Worm (Caenorhabditis elegans) whole organism, young adult: ENCODE measurements around the gene Y57G11C.1144.
A peak's percentile ranks its signal among the peaks of the same experiment; 100 is the strongest.

Experiments
- Y53G8AR.9 ChIP-seq: fragments of 200-800 bp; sonication (Bioruptor generic); conservative IDR thresholded peaks from 2 replicates; pipeline ENCODE4 v1.3.6; 2022; ENCODE audit warnings: missing genetic modification reagents, missing genetic modification characterization, missing compliant biosample characterization
- ama-1 ChIP-seq, 3 experiments: fragments of 150-350 bp in 1 of 3; sonication (generic microtip) in 2 of 3; optimal IDR thresholded peaks; 2 replicates each; lab custom pipeline; 2014 to 2018; ENCODE audit warnings: missing biosample characterization in 2 of 3, missing genetic modification characterization in 2 of 3, missing genetic modification reagents in 2 of 3
- attf-3 ChIP-seq: fragments of 200-800 bp; sonication (Bioruptor generic); conservative IDR thresholded peaks from 2 replicates; pipeline ENCODE4 v1.3.6; 2022; ENCODE audit warnings: missing genetic modification reagents, missing genetic modification characterization, missing compliant biosample characterization
- ceh-79 ChIP-seq: sonication (generic microtip); optimal IDR thresholded peaks from 2 replicates; lab custom pipeline; 2017; ENCODE audit warnings: mild to moderate bottlenecking, missing genetic modification characterization, missing compliant biosample characterization
- dpff-1 ChIP-seq: sonication (generic microtip); optimal IDR thresholded peaks from 2 replicates; lab custom pipeline; 2017; ENCODE audit warnings: mild to moderate bottlenecking, missing genetic modification characterization, missing compliant biosample characterization
- nfya-1 ChIP-seq: sonication (generic microtip); optimal IDR thresholded peaks from 2 replicates; lab custom pipeline; 2017; ENCODE audit warnings: antibody characterized with exemption, missing compliant biosample characterization, missing genetic modification characterization, borderline replicate concordance; ENCODE audit not compliant: insufficient read depth
- tbp1 ChIP-seq: fragments of 200-800 bp; sonication (Bioruptor generic); optimal IDR thresholded peaks from 2 replicates; lab custom pipeline; 2018; ENCODE audit warnings: mild to moderate bottlenecking, missing genetic modification characterization, missing compliant biosample characterization

ce11 chrIV:14956693-14957281, 19.7 kb downstream of the Y57G11C.1144 start:
- TF ChIP-seq nfya-1 (no peak), dpff-1 (no peak), ceh-79 (tag; lab: Kevin White, UChicago) (no peak), tbp1 (GFP tag; lab: Kevin White, UChicago) (peak; percentile 65), attf-3 (GFP tag; lab: Robert Waterston, UW) (no peak), Y53G8AR.9 (GFP tag; lab: Robert Waterston, UW) (no peak; the same call in 1 of the 2 replicates), ama-1 (optimal IDR thresholded peaks at IDR 0.05; lab: Kevin White, UChicago) (no peak), ama-1 (GFP tag; optimal IDR thresholded peaks at IDR 0.05; lab: Kevin White, UChicago) (peak in 1 of 2 experiments; percentile 20)
